Worm (Caenorhabditis elegans) whole organism, L4 larva: ENCODE measurements around the gene ZK856.4.

Source experiments
- daf-12 ChIP-seq: fragments of 150-350 bp; optimal IDR thresholded peaks from 2 replicates; lab custom pipeline; 2014; ENCODE audit warnings: missing biosample characterization, missing genetic modification reagents, missing genetic modification characterization
- hlh-30 ChIP-seq: sonication (generic microtip); optimal IDR thresholded peaks from 2 replicates; lab custom pipeline; 2017; ENCODE audit warnings: antibody characterized with exemption, mild to moderate bottlenecking, missing genetic modification characterization, missing compliant biosample characterization; ENCODE audit not compliant: insufficient read depth
- jun-1 ChIP-seq: fragments of 150-350 bp; optimal IDR thresholded peaks from 2 replicates; lab custom pipeline; 2014; ENCODE audit warnings: missing biosample characterization, missing genetic modification reagents, missing genetic modification characterization
- lim-7 ChIP-seq: fragments of 200-800 bp; sonication (Bioruptor generic); IDR thresholded peaks from 2 replicates; pipeline ENCODE4 v1.3.6; 2022; ENCODE audit warnings: missing genetic modification characterization, missing compliant biosample characterization
- lin-15B ChIP-seq: fragments of 150-350 bp; sonication (generic microtip); optimal IDR thresholded peaks from 3 replicates; lab custom pipeline; 2014; ENCODE audit warnings: missing biosample characterization, missing genetic modification characterization
- mxl-2 ChIP-seq: fragments of 200-800 bp; sonication (Bioruptor generic); conservative IDR thresholded peaks from 2 replicates; pipeline ENCODE4 v1.3.6; 2022; ENCODE audit warnings: missing genetic modification reagents, missing genetic modification characterization, missing compliant biosample characterization
- nhr-11 ChIP-seq: fragments of 150-350 bp; optimal IDR thresholded peaks from 2 replicates; lab custom pipeline; 2014; ENCODE audit warnings: missing biosample characterization, missing genetic modification characterization
- nhr-48 ChIP-seq: sonication (generic microtip); optimal IDR thresholded peaks from 2 replicates; lab custom pipeline; 2016; ENCODE audit warnings: mild to moderate bottlenecking, missing genetic modification characterization, missing compliant biosample characterization
- pha-4 ChIP-seq, 2 experiments: fragments of 150-350 bp in 1 of 2; fragments of 200-800 bp in 1 of 2; sonication (Bioruptor generic) in 1 of 2; IDR thresholded peaks in 1 of 2; optimal IDR thresholded peaks in 1 of 2; 2 replicates each; pipeline versions ENCODE4 v1.3.6 to Lab custom; 2014 to 2022; ENCODE audit warnings: missing genetic modification characterization in 2 of 2, missing genetic modification reagents in 2 of 2, missing biosample characterization in 1 of 2, missing compliant biosample characterization in 1 of 2
- sdz-12 ChIP-seq: fragments of 200-800 bp; sonication (Bioruptor generic); optimal IDR thresholded peaks from 2 replicates; lab custom pipeline; 2018; ENCODE audit warnings: mild to moderate bottlenecking, missing genetic modification characterization, missing compliant biosample characterization
- spr-3 ChIP-seq: fragments of 200-800 bp; sonication (Bioruptor generic); optimal IDR thresholded peaks from 2 replicates; lab custom pipeline; 2018; ENCODE audit warnings: mild to moderate bottlenecking, missing genetic modification characterization, missing compliant biosample characterization

The ZK856.4 gene

ce11 chrV:10230932-10231331 lies 47.8 kb downstream of the ZK856.4 start, which contains the start of gene fipr-6 (continued):
- TF ChIP-seq jun-1 (tag; lab: Kevin White, UChicago) (no peak), spr-3 (GFP tag; lab: Kevin White, UChicago) (no peak), nhr-11 (tag; lab: Kevin White, UChicago) (no peak)

ce11 chrV:10233330-10233729 lies 50.2 kb downstream of the ZK856.4 start, which contains the start of gene str-182:
TSS of gene str-182 (minus strand) at chrV:10233430.
- TF ChIP-seq sdz-12 (GFP tag; lab: Kevin White, UChicago) (no peak), pha-4 (GFP tag; IDR thresholded peaks at IDR 0.05; lab: Robert Waterston, UW) (no peak), pha-4 (tag; optimal IDR thresholded peaks at IDR 0.05; lab: Kevin White, UChicago) (no peak), daf-12 (tag; lab: Kevin White, UChicago) (no peak), lin-15B (tag; lab: Kevin White, UChicago) (no peak), hlh-30 (tag; lab: Kevin White, UChicago) (no peak), nhr-48 (tag; lab: Kevin White, UChicago) (no peak), mxl-2 (GFP tag; lab: Robert Waterston, UW) (no peak), lim-7 (GFP tag; lab: Robert Waterston, UW) (no peak)
